Worm (Caenorhabditis elegans) whole organism, L1 larva: ENCODE measurements around the gene T21B4.3.

Experiments used
- elt-3 ChIP-seq, 6 experiments: fragments of 150-350 bp in 1 of 6; sonication (generic microtip); optimal IDR thresholded peaks; 2 replicates each; lab custom pipeline; 2017 to 2018; ENCODE audit warnings: missing biosample characterization in 6 of 6, missing genetic modification characterization in 6 of 6, inconsistent platforms in 1 of 6
- mdl-1 ChIP-seq, 2 experiments: fragments of 150-350 bp; optimal IDR thresholded peaks; 2 replicates each; lab custom pipeline; 2014 to 2017; ENCODE audit warnings: missing biosample characterization in 2 of 2, missing genetic modification characterization in 2 of 2, inconsistent platforms in 1 of 2
- skn-1 ChIP-seq: fragments of 150-350 bp; optimal IDR thresholded peaks from 2 replicates; lab custom pipeline; 2014; ENCODE audit warnings: missing biosample characterization, missing genetic modification characterization

ce11 chrII:12460602-12461453, 36.1 kb downstream of the T21B4.3 start, which contains the start of gene tag-280:
- TF ChIP-seq elt-3 (tag; optimal IDR thresholded peaks at IDR 0.05; lab: Kevin White, UChicago), result no peak
- TF ChIP-seq mdl-1 (tag; optimal IDR thresholded peaks at IDR 0.05; lab: Kevin White, UChicago), result no peak
- TF ChIP-seq skn-1 (tag; lab: Kevin White, UChicago), result no peak
